Worm (Caenorhabditis elegans) whole organism, L4 larva: ENCODE measurements around the gene glb-5.

ENCODE experiments used
- F26F4.8 ChIP-seq: fragments of 200-800 bp; sonication (Bioruptor generic); conservative IDR thresholded peaks from 2 replicates; pipeline ENCODE4 v1.3.6; 2022; ENCODE audit warnings: missing genetic modification characterization, missing compliant biosample characterization
- Y105C5A.15 ChIP-seq: fragments of 200-800 bp; sonication (Bioruptor generic); IDR thresholded peaks from 2 replicates; pipeline ENCODE4 v1.3.6; 2022; ENCODE audit warnings: missing genetic modification characterization, missing compliant biosample characterization
- Y75B8A.6 ChIP-seq: fragments of 200-800 bp; sonication (Bioruptor generic); IDR thresholded peaks from 2 replicates; pipeline ENCODE4 v1.3.6; 2022; ENCODE audit warnings: missing genetic modification reagents, missing genetic modification characterization, missing compliant biosample characterization
- ZK337.2 ChIP-seq: fragments of 200-800 bp; sonication (Bioruptor generic); IDR thresholded peaks from 2 replicates; pipeline ENCODE4 v1.3.6; 2022; ENCODE audit warnings: missing genetic modification reagents, missing genetic modification characterization, missing compliant biosample characterization
- ZK546.5 ChIP-seq, 2 experiments: sonication (generic microtip); optimal IDR thresholded peaks; 2 replicates each; lab custom pipeline; 2017; ENCODE audit warnings: missing biosample characterization in 2 of 2, missing genetic modification characterization in 2 of 2
- aha-1 ChIP-seq: fragments of 150-350 bp; peaks from one replicate; lab custom pipeline; 2014; ENCODE audit warnings: missing biosample characterization, missing genetic modification characterization
- aly-2 ChIP-seq: sonication (generic microtip); optimal IDR thresholded peaks from 2 replicates; lab custom pipeline; 2018; ENCODE audit warnings: missing biosample characterization, missing genetic modification characterization
- arid-1 ChIP-seq: fragments of 200-800 bp; sonication (Bioruptor generic); conservative IDR thresholded peaks from 2 replicates; pipeline ENCODE4 v1.3.6; 2022; ENCODE audit warnings: missing genetic modification reagents, missing genetic modification characterization, missing compliant biosample characterization
- ceh-20 ChIP-seq: fragments of 200-800 bp; sonication (Bioruptor generic); IDR thresholded peaks from 2 replicates; pipeline ENCODE4 v1.3.6; 2022; ENCODE audit warnings: missing genetic modification reagents, missing genetic modification characterization, missing compliant biosample characterization
- ceh-28 ChIP-seq: fragments of 150-350 bp; optimal IDR thresholded peaks from 2 replicates; lab custom pipeline; 2014; ENCODE audit warnings: missing biosample characterization, missing genetic modification reagents, missing genetic modification characterization
- ceh-32 ChIP-seq: sonication (generic microtip); optimal IDR thresholded peaks from 2 replicates; lab custom pipeline; 2016; ENCODE audit warnings: mild to moderate bottlenecking, missing genetic modification characterization, missing compliant biosample characterization; ENCODE audit not compliant: poor library complexity
- ceh-44 ChIP-seq: fragments of 200-800 bp; sonication (Bioruptor generic); IDR thresholded peaks from 2 replicates; pipeline ENCODE4 v1.3.6; 2022; ENCODE audit warnings: missing genetic modification reagents, missing genetic modification characterization, missing compliant biosample characterization
- ceh-62 ChIP-seq: sonication (generic microtip); optimal IDR thresholded peaks from 2 replicates; lab custom pipeline; 2017; ENCODE audit warnings: missing biosample characterization, missing genetic modification characterization
- ceh-82 ChIP-seq: sonication (generic microtip); optimal IDR thresholded peaks from 2 replicates; lab custom pipeline; 2017; ENCODE audit warnings: missing biosample characterization, missing genetic modification characterization
- ces-1 ChIP-seq: fragments of 150-350 bp; sonication (generic microtip); optimal IDR thresholded peaks from 4 replicates; lab custom pipeline; 2014; ENCODE audit warnings: missing biosample characterization, missing genetic modification reagents, missing genetic modification characterization
- ctbp-1 ChIP-seq: fragments of 200-800 bp; sonication (Bioruptor generic); IDR thresholded peaks from 2 replicates; pipeline ENCODE4 v1.3.6; 2022; ENCODE audit warnings: missing genetic modification reagents, missing genetic modification characterization, missing compliant biosample characterization
- dmd-6 ChIP-seq: fragments of 200-800 bp; sonication (Bioruptor generic); IDR thresholded peaks from 2 replicates; pipeline ENCODE4 v1.3.6; 2022; ENCODE audit warnings: missing genetic modification reagents, missing genetic modification characterization, missing compliant biosample characterization
- egl-27 ChIP-seq: sonication (generic microtip); optimal IDR thresholded peaks from 3 replicates; lab custom pipeline; 2017; ENCODE audit warnings: missing biosample characterization, missing genetic modification reagents, missing genetic modification characterization
- egl-43 ChIP-seq: fragments of 200-800 bp; sonication (Bioruptor generic); IDR thresholded peaks from 2 replicates; pipeline ENCODE4 v1.3.6; 2022; ENCODE audit warnings: missing genetic modification reagents, missing genetic modification characterization, missing compliant biosample characterization
- fkh-10 ChIP-seq: fragments of 150-350 bp; optimal IDR thresholded peaks from 2 replicates; lab custom pipeline; 2014; ENCODE audit warnings: missing biosample characterization, missing genetic modification reagents, missing genetic modification characterization
- hlh-11 ChIP-seq: fragments of 200-800 bp; sonication (Bioruptor generic); optimal IDR thresholded peaks from 2 replicates; lab custom pipeline; 2018; ENCODE audit warnings: mild to moderate bottlenecking, missing genetic modification characterization, missing compliant biosample characterization
- hlh-30 ChIP-seq: sonication (generic microtip); optimal IDR thresholded peaks from 2 replicates; lab custom pipeline; 2017; ENCODE audit warnings: antibody characterized with exemption, mild to moderate bottlenecking, missing genetic modification characterization, missing compliant biosample characterization; ENCODE audit not compliant: insufficient read depth
- hmg-1.1 ChIP-seq: fragments of 200-800 bp; sonication (Bioruptor generic); IDR thresholded peaks from 2 replicates; pipeline ENCODE4 v1.3.6; 2022; ENCODE audit warnings: missing genetic modification reagents, missing genetic modification characterization, missing compliant biosample characterization
- lim-7 ChIP-seq: fragments of 200-800 bp; sonication (Bioruptor generic); IDR thresholded peaks from 2 replicates; pipeline ENCODE4 v1.3.6; 2022; ENCODE audit warnings: missing genetic modification characterization, missing compliant biosample characterization
- lin-13 ChIP-seq: fragments of 150-350 bp; optimal IDR thresholded peaks from 2 replicates; lab custom pipeline; 2014; ENCODE audit warnings: missing biosample characterization, missing genetic modification reagents, missing genetic modification characterization
- lin-15B ChIP-seq: fragments of 150-350 bp; sonication (generic microtip); optimal IDR thresholded peaks from 3 replicates; lab custom pipeline; 2014; ENCODE audit warnings: missing biosample characterization, missing genetic modification characterization
- lin-29 ChIP-seq: fragments of 200-800 bp; sonication (Bioruptor generic); IDR thresholded peaks from 2 replicates; pipeline ENCODE4 v1.3.6; 2022; ENCODE audit warnings: missing genetic modification reagents, missing genetic modification characterization, missing compliant biosample characterization
- lin-39 ChIP-seq: fragments of 150-350 bp; optimal IDR thresholded peaks from 2 replicates; lab custom pipeline; 2014; ENCODE audit warnings: missing biosample characterization, missing genetic modification reagents, missing genetic modification characterization
- lir-3 ChIP-seq: sonication (generic microtip); optimal IDR thresholded peaks from 2 replicates; lab custom pipeline; 2016; ENCODE audit warnings: mild to moderate bottlenecking, missing genetic modification characterization, missing compliant biosample characterization
- lsy-2 ChIP-seq, 2 experiments: fragments of 150-350 bp in 1 of 2; sonication (generic microtip) in 1 of 2; optimal IDR thresholded peaks; 2 replicates each; lab custom pipeline; 2014 to 2017; ENCODE audit warnings: missing biosample characterization in 2 of 2, missing genetic modification characterization in 2 of 2
- nhr-10 ChIP-seq: fragments of 150-350 bp; optimal IDR thresholded peaks from 2 replicates; lab custom pipeline; 2014; ENCODE audit warnings: missing biosample characterization, missing genetic modification characterization
- nhr-102 ChIP-seq: sonication (generic microtip); optimal IDR thresholded peaks from 2 replicates; lab custom pipeline; 2016; ENCODE audit warnings: mild to moderate bottlenecking, missing genetic modification characterization, moderate library complexity, missing compliant biosample characterization
- nhr-111 ChIP-seq: fragments of 200-800 bp; sonication (Bioruptor generic); optimal IDR thresholded peaks from 2 replicates; lab custom pipeline; 2018; ENCODE audit warnings: mild to moderate bottlenecking, missing genetic modification characterization, missing compliant biosample characterization
- nhr-41 ChIP-seq: fragments of 200-800 bp; sonication (Bioruptor generic); IDR thresholded peaks from 2 replicates; pipeline ENCODE4 v1.3.6; 2022; ENCODE audit warnings: missing genetic modification reagents, missing genetic modification characterization, missing compliant biosample characterization
- nhr-42 ChIP-seq: fragments of 200-800 bp; sonication (Bioruptor generic); IDR thresholded peaks from 2 replicates; pipeline ENCODE4 v1.3.6; 2022; ENCODE audit warnings: missing genetic modification characterization, missing compliant biosample characterization
- nhr-77 ChIP-seq: fragments of 150-350 bp; optimal IDR thresholded peaks from 2 replicates; lab custom pipeline; 2014; ENCODE audit warnings: missing biosample characterization, missing genetic modification characterization
- pha-4 ChIP-seq, 2 experiments: fragments of 150-350 bp in 1 of 2; fragments of 200-800 bp in 1 of 2; sonication (Bioruptor generic) in 1 of 2; IDR thresholded peaks in 1 of 2; optimal IDR thresholded peaks in 1 of 2; 2 replicates each; pipeline versions ENCODE4 v1.3.6 to Lab custom; 2014 to 2022; ENCODE audit warnings: missing genetic modification characterization in 2 of 2, missing genetic modification reagents in 2 of 2, missing biosample characterization in 1 of 2, missing compliant biosample characterization in 1 of 2
- pqm-1 ChIP-seq: sonication (generic microtip); optimal IDR thresholded peaks from 2 replicates; lab custom pipeline; 2017; ENCODE audit warnings: missing biosample characterization, missing genetic modification characterization
- saeg-2 ChIP-seq: fragments of 200-800 bp; sonication (Bioruptor generic); IDR thresholded peaks from 2 replicates; pipeline ENCODE4 v1.3.6; 2022; ENCODE audit warnings: missing genetic modification reagents, missing genetic modification characterization, missing compliant biosample characterization
- sdz-12 ChIP-seq: fragments of 200-800 bp; sonication (Bioruptor generic); optimal IDR thresholded peaks from 2 replicates; lab custom pipeline; 2018; ENCODE audit warnings: mild to moderate bottlenecking, missing genetic modification characterization, missing compliant biosample characterization
- set-16 ChIP-seq: fragments of 200-800 bp; sonication (Bioruptor generic); IDR thresholded peaks from 2 replicates; pipeline ENCODE4 v1.3.6; 2022; ENCODE audit warnings: missing genetic modification reagents, missing genetic modification characterization, missing compliant biosample characterization
- skn-1 ChIP-seq: fragments of 150-350 bp; optimal IDR thresholded peaks from 2 replicates; lab custom pipeline; 2014; ENCODE audit warnings: missing biosample characterization, missing genetic modification characterization
- snpc-4 ChIP-seq: fragments of 150-350 bp; optimal IDR thresholded peaks from 2 replicates; lab custom pipeline; 2014; ENCODE audit warnings: missing biosample characterization, missing genetic modification characterization
- spr-1 ChIP-seq: sonication (generic microtip); optimal IDR thresholded peaks from 2 replicates; lab custom pipeline; 2016; ENCODE audit warnings: mild to moderate bottlenecking, missing genetic modification characterization, missing compliant biosample characterization
- unc-39 ChIP-seq: sonication (generic microtip); optimal IDR thresholded peaks from 2 replicates; lab custom pipeline; 2017; ENCODE audit warnings: missing biosample characterization, missing genetic modification characterization
- unc-62 ChIP-seq, 3 experiments: fragments of 150-350 bp in 1 of 3; sonication (generic microtip); optimal IDR thresholded peaks in 2 of 3; peaks in 1 of 3; 1 replicate in 1 of 3; 2 replicates in 2 of 3; lab custom pipeline; 2014 to 2017; ENCODE audit warnings: missing biosample characterization in 3 of 3, missing genetic modification characterization in 3 of 3, missing genetic modification reagents in 3 of 3, missing genotype in 1 of 3
- vab-7 ChIP-seq: fragments of 200-800 bp; sonication (Bioruptor generic); IDR thresholded peaks from 2 replicates; pipeline ENCODE4 v1.3.6; 2022; ENCODE audit warnings: missing genetic modification reagents, missing genetic modification characterization, missing compliant biosample characterization
- zfp-2 ChIP-seq: sonication (generic microtip); optimal IDR thresholded peaks from 2 replicates; lab custom pipeline; 2016; ENCODE audit warnings: mild to moderate bottlenecking, missing genetic modification characterization, missing compliant biosample characterization
- zfp-3 ChIP-seq: fragments of 200-800 bp; sonication (Bioruptor generic); conservative IDR thresholded peaks from 2 replicates; pipeline ENCODE4 v1.3.6; 2022; ENCODE audit warnings: missing genetic modification reagents, missing genetic modification characterization, missing compliant biosample characterization
- zip-11 ChIP-seq: fragments of 200-800 bp; sonication (Bioruptor generic); IDR thresholded peaks from 2 replicates; pipeline ENCODE4 v1.3.6; 2022; ENCODE audit warnings: missing genetic modification characterization, missing compliant biosample characterization
- zip-2 ChIP-seq: fragments of 150-350 bp; optimal IDR thresholded peaks from 2 replicates; lab custom pipeline; 2014; ENCODE audit warnings: missing biosample characterization, missing genetic modification characterization
- ztf-7 ChIP-seq: fragments of 150-350 bp; optimal IDR thresholded peaks from 2 replicates; lab custom pipeline; 2014; ENCODE audit warnings: missing biosample characterization, missing genetic modification characterization

The glb-5 gene

ce11 chrV:5592323-5592722 lies 33.6 kb downstream of the glb-5 start, which contains the start of gene vps-37 (continued):
- TF ChIP-seq lir-3 (tag; lab: Kevin White, UChicago) (no peak), sdz-12 (GFP tag; lab: Kevin White, UChicago) (no peak), ceh-82 (tag; lab: Kevin White, UChicago) (no peak), aha-1 (tag; lab: Kevin White, UChicago) (peak; percentile 63), Y75B8A.6 (GFP tag; lab: Robert Waterston, UW) (no peak), nhr-42 (GFP tag; lab: Robert Waterston, UW) (no peak), ZK337.2 (GFP tag; lab: Robert Waterston, UW) (no peak), nhr-41 (GFP tag; lab: Robert Waterston, UW) (no peak), nhr-10 (tag; lab: Kevin White, UChicago) (no peak), ZK546.5 (tag; optimal IDR thresholded peaks at IDR 0.05; lab: Kevin White, UChicago) (no peak), hlh-30 (peak; percentile 52), zip-11 (GFP tag; lab: Robert Waterston, UW) (no peak), nhr-102 (no peak), lin-13 (GFP tag; lab: Kevin White, UChicago) (peak; percentile 33), pha-4 (GFP tag; IDR thresholded peaks at IDR 0.05; lab: Robert Waterston, UW) (no peak), pha-4 (tag; optimal IDR thresholded peaks at IDR 0.05; lab: Kevin White, UChicago) (no peak), vab-7 (GFP tag; lab: Robert Waterston, UW) (no peak), unc-62 (GFP tag; optimal IDR thresholded peaks at IDR 0.05 in 1 of 2; lab: Kevin White, UChicago) (peak in 1 of 2 experiments; percentile 42), unc-62 (tag; optimal IDR thresholded peaks at IDR 0.05; lab: Kevin White, UChicago) (no peak), lsy-2 (tag; optimal IDR thresholded peaks at IDR 0.05; lab: Kevin White, UChicago) (peak in 1 of 2 experiments; percentile 92), unc-39 (tag; lab: Kevin White, UChicago) (no peak), ceh-32 (tag; lab: Kevin White, UChicago) (no peak), zfp-3 (no peak), nhr-77 (peak; percentile 42), ceh-20 (GFP tag; lab: Robert Waterston, UW) (no peak), ceh-62 (no peak), ces-1 (GFP tag; lab: Kevin White, UChicago) (no peak), snpc-4 (tag; lab: Kevin White, UChicago) (no peak), lin-29 (no peak), hlh-11 (tag; lab: Kevin White, UChicago) (peak; percentile 35), fkh-10 (no peak), zip-2 (tag; lab: Kevin White, UChicago) (no peak), spr-1 (no peak), skn-1 (tag; lab: Kevin White, UChicago) (no peak), ztf-7 (tag; lab: Kevin White, UChicago) (peak; percentile 68), aly-2 (tag; lab: Kevin White, UChicago) (no peak), ceh-28 (tag; lab: Kevin White, UChicago) (no peak), F26F4.8 (GFP tag; lab: Robert Waterston, UW) (no peak), lim-7 (no peak), ctbp-1 (GFP tag; lab: Robert Waterston, UW) (no peak), set-16 (GFP tag; lab: Robert Waterston, UW) (no peak), hmg-1.1 (GFP tag; lab: Robert Waterston, UW) (peak; percentile 74), dmd-6 (GFP tag; lab: Robert Waterston, UW) (peak; percentile 20; the same call in 1 of the 2 replicates), egl-27 (tag; lab: Kevin White, UChicago) (no peak), Y105C5A.15 (GFP tag; lab: Robert Waterston, UW) (no peak), lin-15B (no peak), ceh-44 (GFP tag; lab: Robert Waterston, UW) (no peak), pqm-1 (tag; lab: Kevin White, UChicago) (no peak), egl-43 (GFP tag; lab: Robert Waterston, UW) (no peak), saeg-2 (GFP tag; lab: Robert Waterston, UW) (no peak), lin-39 (tag; lab: Kevin White, UChicago) (no peak), zfp-2 (tag; lab: Kevin White, UChicago) (no peak), nhr-111 (no peak), arid-1 (GFP tag; lab: Robert Waterston, UW) (no peak)
